Fruit fly (Drosophila melanogaster) whole organism, embryonic: ENCODE data around the gene CG43116.

Experiments
- Antp ChIP-seq: fragments of 200-800 bp; sonication (Bioruptor generic); optimal IDR thresholded peaks from 3 replicates; lab custom pipeline; 2016; ENCODE audit warnings: missing biosample characterization, missing genetic modification characterization
- Atf-2 ChIP-seq: fragments of 200-800 bp; sonication (Bioruptor generic); optimal IDR thresholded peaks from 2 replicates; lab custom pipeline; 2016; ENCODE audit warnings: missing biosample characterization, missing genetic modification characterization
- Awh ChIP-seq: fragments of 200-800 bp; sonication (Bioruptor generic); IDR thresholded peaks from 2 replicates; pipeline ENCODE4, ENCODE4 v1.3.6; 2022; ENCODE audit warnings: missing biosample characterization, missing genetic modification characterization
- Bteb2 ChIP-seq: fragments of 200-800 bp; sonication (Bioruptor generic); optimal IDR thresholded peaks from 2 replicates; lab custom pipeline; 2016; ENCODE audit warnings: missing biosample characterization, missing genetic modification characterization
- CG10274 ChIP-seq: fragments of 200-800 bp; sonication (Bioruptor generic); optimal IDR thresholded peaks from 3 replicates; lab custom pipeline; 2017; ENCODE audit warnings: missing biosample characterization, mild to moderate bottlenecking, missing genetic modification characterization
- CG12659 ChIP-seq: fragments of 200-800 bp; sonication (Bioruptor generic); optimal IDR thresholded peaks from 3 replicates; lab custom pipeline; 2017; ENCODE audit warnings: mild to moderate bottlenecking, missing biosample characterization, missing genetic modification reagents, missing genetic modification characterization
- CG14965 ChIP-seq: fragments of 200-800 bp; sonication (Bioruptor generic); optimal IDR thresholded peaks from 2 replicates; lab custom pipeline; 2016; ENCODE audit warnings: missing biosample characterization, missing genetic modification characterization, borderline replicate concordance
- CG15479 ChIP-seq: fragments of 200-800 bp; sonication (Bioruptor generic); optimal IDR thresholded peaks from 3 replicates; lab custom pipeline; 2019; ENCODE audit warnings: missing biosample characterization, mild to moderate bottlenecking, missing genetic modification characterization, moderate library complexity
- CG15514 ChIP-seq: fragments of 200-800 bp; sonication (Bioruptor generic); optimal IDR thresholded peaks from 3 replicates; lab custom pipeline; 2017; ENCODE audit warnings: missing biosample characterization, missing genetic modification characterization, mild to moderate bottlenecking, moderate library complexity, missing genetic modification reagents
- CG17361 ChIP-seq: fragments of 200-800 bp; sonication (Bioruptor generic); IDR thresholded peaks from 3 replicates; pipeline ENCODE4 v1.3.6; 2022; ENCODE audit warnings: missing biosample characterization, missing genetic modification characterization
- CG30020 ChIP-seq: fragments of 200-800 bp; optimal IDR thresholded peaks from 2 replicates; lab custom pipeline; 2019; ENCODE audit warnings: missing biosample characterization, mild to moderate bottlenecking, missing genetic modification characterization, moderate library complexity
- CG31388 ChIP-seq: fragments of 200-800 bp; sonication (Bioruptor generic); optimal IDR thresholded peaks from 2 replicates; lab custom pipeline; 2016; ENCODE audit warnings: missing biosample characterization, missing genetic modification characterization
- CG33213 ChIP-seq: fragments of 200-800 bp; sonication (Bioruptor generic); optimal IDR thresholded peaks from 3 replicates; lab custom pipeline; 2016; ENCODE audit warnings: missing biosample characterization, missing genetic modification characterization
- CG43689 ChIP-seq: fragments of 200-800 bp; sonication (Bioruptor generic); IDR thresholded peaks from 2 replicates; pipeline ENCODE4 v1.3.6; 2022; ENCODE audit warnings: missing biosample characterization, missing genetic modification characterization
- CG5180 ChIP-seq: fragments of 200-800 bp; sonication (Bioruptor generic); optimal IDR thresholded peaks from 3 replicates; lab custom pipeline; 2017; ENCODE audit warnings: missing biosample characterization, missing genetic modification characterization, mild to moderate bottlenecking, moderate library complexity, missing genetic modification reagents
- CG6791 ChIP-seq: fragments of 200-800 bp; sonication (Bioruptor generic); IDR thresholded peaks from 3 replicates; pipeline ENCODE4 v1.3.6; 2022; ENCODE audit warnings: missing biosample characterization, missing genetic modification characterization; ENCODE audit not compliant: partially characterized antibody
- CG8290 ChIP-seq, 3 experiments: fragments of 200-800 bp; sonication (Bioruptor generic); optimal IDR thresholded peaks; 2 replicates each; lab custom pipeline; 2016 to 2019; ENCODE audit warnings: missing biosample characterization in 3 of 3, missing genetic modification characterization in 3 of 3, mild to moderate bottlenecking in 2 of 3, moderate library complexity in 1 of 3
- CTCF ChIP-seq: fragments of 200-800 bp; sonication (Bioruptor generic); optimal IDR thresholded peaks from 2 replicates; lab custom pipeline; 2017; ENCODE audit warnings: missing biosample characterization, mild to moderate bottlenecking, missing genetic modification characterization, moderate library complexity
- Dp ChIP-seq: fragments of 200-800 bp; sonication (Bioruptor generic); optimal IDR thresholded peaks from 2 replicates; lab custom pipeline; 2018; ENCODE audit warnings: missing biosample characterization, mild to moderate bottlenecking, missing genetic modification characterization, moderate library complexity
- H15 ChIP-seq: fragments of 200-800 bp; sonication (Bioruptor generic); IDR thresholded peaks from 3 replicates; pipeline ENCODE4 v1.3.6; 2022; ENCODE audit warnings: missing biosample characterization, missing genetic modification characterization
- MBD-R2 ChIP-seq: fragments of 200-800 bp; sonication (Bioruptor generic); IDR thresholded peaks from 2 replicates; pipeline ENCODE4 v1.3.6; 2022; ENCODE audit warnings: missing biosample characterization, missing genetic modification characterization
- NK7.1 ChIP-seq: fragments of 200-800 bp; sonication (Bioruptor generic); optimal IDR thresholded peaks from 3 replicates; lab custom pipeline; 2016; ENCODE audit warnings: missing biosample characterization, missing genetic modification characterization
- Nf-YC ChIP-seq: fragments of 200-800 bp; optimal IDR thresholded peaks from 3 replicates; lab custom pipeline; 2019; ENCODE audit warnings: missing biosample characterization, mild to moderate bottlenecking, missing genetic modification characterization, moderate library complexity
- PHDP ChIP-seq: fragments of 200-800 bp; sonication (Bioruptor generic); optimal IDR thresholded peaks from 3 replicates; lab custom pipeline; 2018; ENCODE audit warnings: missing biosample characterization, mild to moderate bottlenecking, missing genetic modification characterization, moderate library complexity
- Spps ChIP-seq: fragments of 200-800 bp; sonication (Bioruptor generic); optimal IDR thresholded peaks from 2 replicates; lab custom pipeline; 2018; ENCODE audit warnings: missing biosample characterization, mild to moderate bottlenecking, missing genetic modification characterization
- Sry-δ ChIP-seq: fragments of 200-800 bp; sonication (Bioruptor generic); optimal IDR thresholded peaks from 2 replicates; lab custom pipeline; 2016; ENCODE audit warnings: missing biosample characterization, missing genetic modification characterization
- Ssrp ChIP-seq: fragments of 200-800 bp; sonication (Bioruptor generic); optimal IDR thresholded peaks from 2 replicates; lab custom pipeline; 2018; ENCODE audit warnings: missing biosample characterization, mild to moderate bottlenecking, missing genetic modification characterization, moderate library complexity
- Tbp ChIP-seq: fragments of >200 bp; optimal IDR thresholded peaks from 2 replicates; lab custom pipeline; 2018; ENCODE audit warnings: missing biosample characterization, missing genetic modification characterization
- ase ChIP-seq: fragments of 200-800 bp; sonication (Bioruptor generic); IDR thresholded peaks from 3 replicates; pipeline ENCODE4 v1.3.6; 2022; ENCODE audit warnings: missing biosample characterization, missing genetic modification characterization
- gcm ChIP-seq: fragments of 200-800 bp; sonication (Bioruptor generic); optimal IDR thresholded peaks from 2 replicates; lab custom pipeline; 2019; ENCODE audit warnings: missing biosample characterization, mild to moderate bottlenecking, missing genetic modification characterization, moderate library complexity
- gro ChIP-seq: fragments of 200-800 bp; sonication (Bioruptor generic); optimal IDR thresholded peaks from 2 replicates; lab custom pipeline; 2016; ENCODE audit warnings: missing biosample characterization, missing genetic modification characterization
- hkb ChIP-seq, 2 experiments: fragments of 200-800 bp in 1 of 2; fragments of >200 bp in 1 of 2; sonication (Bioruptor generic) in 1 of 2; IDR thresholded peaks in 1 of 2; optimal IDR thresholded peaks in 1 of 2; 2 replicates each; pipeline versions ENCODE4 v1.3.6 to Lab custom; 2017 to 2022; ENCODE audit warnings: missing biosample characterization in 1 of 2, missing genetic modification characterization in 1 of 2
- hth ChIP-seq: fragments of >200 bp; optimal IDR thresholded peaks from 2 replicates; lab custom pipeline; 2017; ENCODE audit warnings: inconsistent platforms
- jigr1 ChIP-seq: fragments of 200-800 bp; sonication (Bioruptor generic); IDR thresholded peaks from 3 replicates; pipeline ENCODE4 v1.3.6; 2022; ENCODE audit warnings: missing biosample characterization, missing genetic modification characterization
- kah ChIP-seq: fragments of 200-800 bp; sonication (Bioruptor generic); optimal IDR thresholded peaks from 2 replicates; lab custom pipeline; 2018; ENCODE audit warnings: missing biosample characterization, mild to moderate bottlenecking, missing genetic modification characterization
- kay ChIP-seq: fragments of 200-800 bp; sonication (Bioruptor generic); optimal IDR thresholded peaks from 2 replicates; lab custom pipeline; 2016; ENCODE audit warnings: missing biosample characterization, missing genetic modification characterization
- mirr ChIP-seq: fragments of 200-800 bp; sonication (Bioruptor generic); optimal IDR thresholded peaks from 3 replicates; lab custom pipeline; 2018; ENCODE audit warnings: missing biosample characterization, mild to moderate bottlenecking, missing genetic modification characterization
- nerfin-1 ChIP-seq: fragments of 200-800 bp; sonication (Bioruptor generic); optimal IDR thresholded peaks from 3 replicates; lab custom pipeline; 2019; ENCODE audit warnings: missing biosample characterization, mild to moderate bottlenecking, missing genetic modification characterization, moderate library complexity
- p53 ChIP-seq: fragments of 200-800 bp; sonication (Bioruptor generic); optimal IDR thresholded peaks from 2 replicates; lab custom pipeline; 2016; ENCODE audit warnings: missing biosample characterization, missing genetic modification characterization
- pita ChIP-seq: fragments of 200-800 bp; sonication (Bioruptor generic); optimal IDR thresholded peaks from 2 replicates; lab custom pipeline; 2017; ENCODE audit warnings: missing biosample characterization, mild to moderate bottlenecking, missing genetic modification characterization
- sens-2 ChIP-seq: fragments of 200-800 bp; sonication (Bioruptor generic); IDR thresholded peaks from 2 replicates; pipeline ENCODE4 v1.3.6; 2022; ENCODE audit warnings: missing biosample characterization, missing genetic modification characterization
- sim ChIP-seq: fragments of 200-800 bp; sonication (Bioruptor generic); IDR thresholded peaks from 2 replicates; pipeline ENCODE4 v1.3.6; 2022; ENCODE audit warnings: missing biosample characterization, missing genetic modification characterization
- slbo ChIP-seq: fragments of 200-800 bp; sonication (Bioruptor generic); IDR thresholded peaks from 2 replicates; pipeline ENCODE4 v1.3.6; 2022; ENCODE audit warnings: missing biosample characterization, missing genetic modification characterization
- sug ChIP-seq: fragments of 200-800 bp; optimal IDR thresholded peaks from 2 replicates; lab custom pipeline; 2019; ENCODE audit warnings: missing biosample characterization, mild to moderate bottlenecking, missing genetic modification characterization, moderate library complexity
- tx ChIP-seq: fragments of 200-800 bp; sonication (Bioruptor generic); optimal IDR thresholded peaks from 2 replicates; lab custom pipeline; 2016; ENCODE audit warnings: missing biosample characterization, missing genetic modification characterization
- unc-4 ChIP-seq: fragments of 200-800 bp; sonication (Bioruptor generic); IDR thresholded peaks from 2 replicates; pipeline ENCODE4 v1.3.6; 2022; ENCODE audit warnings: missing biosample characterization, missing genetic modification characterization; ENCODE audit not compliant: partially characterized antibody
- wek ChIP-seq: fragments of 200-800 bp; sonication (Bioruptor generic); optimal IDR thresholded peaks from 3 replicates; lab custom pipeline; 2018; ENCODE audit warnings: missing biosample characterization, mild to moderate bottlenecking, missing genetic modification characterization, moderate library complexity
- yki ChIP-seq: fragments of >200 bp; optimal IDR thresholded peaks from 3 replicates; lab custom pipeline; 2018

Gene CG43116

dm6 chr3R:26020244-26021171 is 23.7 kb upstream of the CG43116 start (continued):
- TF ChIP-seq NK7.1 (GFP tag; lab: Kevin White, UChicago) (no peak), sim (GFP tag; lab: Robert Waterston, UW) (peak; percentile 60; the same call in 1 of the 2 replicates), wek (no peak), Awh (GFP tag; lab: Robert Waterston, UW) (0 out of 2 replicates have a peak, but pooled peaks have one; percentile 39), CG30020 (tag; lab: Kevin White, UChicago) (no peak), hkb (optimal IDR thresholded peaks at IDR 0.05; lab: Kevin White, UChicago) (no peak), hkb (GFP tag; IDR thresholded peaks at IDR 0.05; lab: Robert Waterston, UW) (peak; percentile 37), CG33213 (GFP tag; lab: Kevin White, UChicago) (no peak), gcm (GFP tag; lab: Kevin White, UChicago) (peak; percentile 49), yki (lab: Kevin White, UChicago) (no peak), hth (lab: Kevin White, UChicago) (no peak), Antp (GFP tag; lab: Kevin White, UChicago) (no peak), slbo (GFP tag; lab: Robert Waterston, UW) (peak; percentile 43), p53 (GFP tag; lab: Kevin White, UChicago) (no peak), PHDP (tag; lab: Kevin White, UChicago) (peak; percentile 79), H15 (no peak; the same call in 2 of the 3 replicates), ase (GFP tag; lab: Robert Waterston, UW) (0 out of 3 replicates have a peak, but pooled peaks have one; percentile 38), gro (GFP tag; lab: Kevin White, UChicago) (peak; percentile 62), sens-2 (GFP tag; lab: Robert Waterston, UW) (0 out of 2 replicates have a peak, but pooled peaks have one; percentile 35), CG10274 (peak; percentile 14), CG17361 (GFP tag; lab: Robert Waterston, UW) (peak; percentile 78; the same call in 2 of the 3 replicates), Nf-YC (tag; lab: Kevin White, UChicago) (peak; percentile 98), CG6791 (GFP tag; lab: Robert Waterston, UW) (no peak), nerfin-1 (tag; lab: Kevin White, UChicago) (peak; percentile 44), kah (GFP tag; lab: Kevin White, UChicago) (peak; percentile 16), CG15479 (no peak), Spps (tag; lab: Kevin White, UChicago) (peak; percentile 59), unc-4 (GFP tag; lab: Robert Waterston, UW) (no peak), Bteb2 (no peak), CG14965 (GFP tag; lab: Kevin White, UChicago) (no peak), mirr (peak; percentile 33), kay (GFP tag; lab: Kevin White, UChicago) (no peak), Ssrp (tag; lab: Kevin White, UChicago) (peak; percentile 76), CG15514 (peak; percentile 8), CG12659 (GFP tag; lab: Kevin White, UChicago) (peak; percentile 69), Sry-δ (GFP tag; lab: Kevin White, UChicago) (no peak), pita (GFP tag; lab: Kevin White, UChicago) (no peak), MBD-R2 (GFP tag; lab: Robert Waterston, UW) (no peak; the same call in 1 of the 2 replicates), Dp (GFP tag; lab: Kevin White, UChicago) (no peak), tx (GFP tag; lab: Kevin White, UChicago) (no peak), CTCF (GFP tag; lab: Kevin White, UChicago) (peak; percentile 10), Tbp (no peak), CG43689 (GFP tag; lab: Robert Waterston, UW) (no peak), Atf-2 (no peak), CG8290 (GFP tag; optimal IDR thresholded peaks at IDR 0.05; lab: Kevin White, UChicago) (no peak), CG8290 (tag; optimal IDR thresholded peaks at IDR 0.05; lab: Kevin White, UChicago) (peak in 1 of 2 experiments; percentile 72), CG31388 (GFP tag; lab: Kevin White, UChicago) (no peak), sug (tag; lab: Kevin White, UChicago) (no peak), jigr1 (no peak), CG5180 (peak; percentile 43)
